Fruit fly (Drosophila melanogaster): ENCODE measurements around the gene CG10026.

Gene CG10026

dm6 chr2L:19479249-19479984 is 25.4 kb downstream of the CG10026 start (continued):
- TF ChIP-seq chinmo (GFP tag; IDR thresholded peaks at IDR 0.05; ENCODE audit: partially characterized antibody) (0 out of 4 replicates have a peak, but pooled peaks have one; percentile 23), CG10979 (tag; optimal IDR thresholded peaks at IDR 0.05) (no peak), Mad (GFP tag; optimal IDR thresholded peaks at IDR 0.05) (no peak), ftz-f1 (GFP tag; optimal IDR thresholded peaks at IDR 0.05) (no peak), ara (GFP tag; IDR thresholded peaks at IDR 0.05) (no peak), CG12942 (GFP tag; optimal IDR thresholded peaks at IDR 0.05) (no peak), Trl (optimal IDR thresholded peaks at IDR 0.05) (peak; percentile 14 to 51), Trl (GFP tag; optimal IDR thresholded peaks at IDR 0.05) (no peak), stwl (tag; optimal IDR thresholded peaks at IDR 0.05) (no peak), Oaz (GFP tag; IDR thresholded peaks at IDR 0.05) (no peak)

dm6 chr2L:19480406-19481334 is 26.6 kb downstream of the CG10026 start:
- TF ChIP-seq ftz-f1 (GFP tag; optimal IDR thresholded peaks at IDR 0.05), result no peak
- TF ChIP-seq CG3163 (GFP tag; optimal IDR thresholded peaks at IDR 0.05), result no peak
- TF ChIP-seq nerfin-2 (GFP tag; IDR thresholded peaks at IDR 0.05; ENCODE audit: partially characterized antibody), result peak; percentile 43; the same call in 1 of the 2 replicates
- TF ChIP-seq D19B (GFP tag; optimal IDR thresholded peaks at IDR 0.05), result peak; percentile 48
- peak; percentile 23; the same call in 1 of the 2 replicates for TF ChIP-seq bbx (GFP tag; IDR thresholded peaks at IDR 0.05; ENCODE audit: partially characterized antibody)
- TF ChIP-seq CG14860 (GFP tag; IDR thresholded peaks at IDR 0.05; ENCODE audit: partially characterized antibody), result 0 out of 3 replicates have a peak, but pooled peaks have one; percentile 32
- TF ChIP-seq lilli (GFP tag; optimal IDR thresholded peaks at IDR 0.05), result no peak
- TF ChIP-seq fru (optimal IDR thresholded peaks at IDR 0.05), result no peak
- TF ChIP-seq sug (tag; optimal IDR thresholded peaks at IDR 0.05), result no peak
- TF ChIP-seq CG13624 (GFP tag; optimal IDR thresholded peaks at IDR 0.05), result no peak
- peak; percentile 26 for TF ChIP-seq pros (GFP tag; optimal IDR thresholded peaks at IDR 0.05)
- no peak for TF ChIP-seq klu (GFP tag; IDR thresholded peaks at IDR 0.05)
- TF ChIP-seq CG6272 (GFP tag; IDR thresholded peaks at IDR 0.05), result 0 out of 2 replicates have a peak, but pooled peaks have one; percentile 28
- TF ChIP-seq Scr (GFP tag; IDR thresholded peaks at IDR 0.05; ENCODE audit: partially characterized antibody), result no peak; the same call in 1 of the 2 replicates
- TF ChIP-seq ham (GFP tag; IDR thresholded peaks at IDR 0.05), result no peak
- TF ChIP-seq HLH4C (GFP tag; IDR thresholded peaks at IDR 0.05; ENCODE audit: partially characterized antibody), result peak; percentile 38; the same call in 1 of the 3 replicates
- no peak for TF ChIP-seq CG13287 (GFP tag; IDR thresholded peaks at IDR 0.05; ENCODE audit: partially characterized antibody)
- no peak for TF ChIP-seq CG12391 (tag; optimal IDR thresholded peaks at IDR 0.05)
- no peak for TF ChIP-seq CG1603 (tag; optimal IDR thresholded peaks at IDR 0.05)
- 0 out of 3 replicates have a peak, but pooled peaks have one; percentile 20 for TF ChIP-seq Opbp (GFP tag; IDR thresholded peaks at IDR 0.05; ENCODE audit: partially characterized antibody)
- no peak for TF ChIP-seq CG2116 (GFP tag; optimal IDR thresholded peaks at IDR 0.05)
- no peak for TF ChIP-seq ci (GFP tag; IDR thresholded peaks at IDR 0.05)
- TF ChIP-seq CG9817 (tag; optimal IDR thresholded peaks at IDR 0.05), result no peak
- TF ChIP-seq CG6854 (GFP tag; optimal IDR thresholded peaks at IDR 0.05), result no peak
- TF ChIP-seq cas (GFP tag; IDR thresholded peaks at IDR 0.05), result no peak
- TF ChIP-seq Dll (GFP tag; IDR thresholded peaks at IDR 0.05; ENCODE audit: partially characterized antibody), result 0 out of 4 replicates have a peak, but pooled peaks have one; percentile 15
- peak; percentile 17 for TF ChIP-seq Hey (tag; optimal IDR thresholded peaks at IDR 0.05)
- no peak for TF ChIP-seq YL-1 (GFP tag; optimal IDR thresholded peaks at IDR 0.05)
- no peak for TF ChIP-seq ap (GFP tag; IDR thresholded peaks at IDR 0.05)
- TF ChIP-seq slbo (GFP tag; IDR thresholded peaks at IDR 0.05), result no peak
- TF ChIP-seq nmo (GFP tag; optimal IDR thresholded peaks at IDR 0.05), result peak; percentile 32
- TF ChIP-seq CG4820 (GFP tag; optimal IDR thresholded peaks at IDR 0.05), result no peak
- no peak for TF ChIP-seq GATAe (GFP tag; conservative IDR thresholded peaks at IDR 0.05)
- no peak for TF ChIP-seq CG14014 (GFP tag; IDR thresholded peaks at IDR 0.05)
- no peak for TF ChIP-seq fd3F (GFP tag; optimal IDR thresholded peaks at IDR 0.05)
- TF ChIP-seq CG14710 (tag; optimal IDR thresholded peaks at IDR 0.05), result peak; percentile 3
